Worm (Caenorhabditis elegans): ENCODE results near the gene gpa-12.

The gpa-12 gene

ce11 chrX:9291345-9291744 lies 48.0 kb downstream of the gpa-12 start, which contains the start of gene B0416.3:
TSS of gene B0416.3 (plus strand) at chrX:9291645.
- TF ChIP-seq sox-2 (GFP tag; IDR thresholded peaks at IDR 0.05) (no peak), C08G9.2 (tag; optimal IDR thresholded peaks at IDR 0.05) (no peak), nhr-11 (tag; optimal IDR thresholded peaks at IDR 0.05) (no peak)

ce11 chrX:9295471-9295870 lies 52.1 kb downstream of the gpa-12 start:
- no peak for TF ChIP-seq pros-1 (tag; optimal IDR thresholded peaks at IDR 0.05)

DNA sequence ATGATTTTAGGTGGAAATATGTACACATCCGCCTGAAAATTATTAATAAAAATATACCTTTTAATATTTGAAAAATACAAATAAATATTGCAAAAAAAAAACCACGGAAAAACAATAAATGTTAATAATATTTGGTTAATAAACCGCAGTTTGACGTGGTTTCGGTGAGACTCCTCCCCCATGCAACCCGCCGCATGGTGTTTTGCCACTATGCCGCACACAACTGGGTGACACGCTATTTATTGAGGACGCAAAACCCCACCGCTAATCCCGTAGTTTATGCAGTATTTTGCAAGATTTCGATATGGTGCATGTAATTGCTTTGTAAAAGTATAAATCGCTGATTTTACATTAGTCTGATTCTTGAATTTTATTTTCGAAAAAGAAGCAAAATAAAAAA lies 53.2 kb downstream of the gpa-12 start, which contains the start of gene gly-13:
TSS of gene gly-13 (minus strand) at position 32 of the 400 bp plus-strand sequence.
- peak; percentile 57 for TF ChIP-seq ceh-31 (tag; optimal IDR thresholded peaks at IDR 0.05)
- peak; percentile 61 for TF ChIP-seq zip-5 (tag; optimal IDR thresholded peaks at IDR 0.05)
- TF ChIP-seq ceh-14 (tag; optimal IDR thresholded peaks at IDR 0.05) = peak; percentile 63
- peak; percentile 22 for TF ChIP-seq T23F11.4 (GFP tag; optimal IDR thresholded peaks at IDR 0.05)
- peak; percentile 19 for TF ChIP-seq ceh-24 (tag; optimal IDR thresholded peaks at IDR 0.05)
- TF ChIP-seq C38D4.7 (GFP tag; optimal IDR thresholded peaks at IDR 0.05) = peak; percentile 48
- peak; percentile 63 for TF ChIP-seq che-1 (tag; optimal IDR thresholded peaks at IDR 0.05)
- no peak for TF ChIP-seq nhr-11 (tag; optimal IDR thresholded peaks at IDR 0.05)
- TF ChIP-seq ceh-22 (tag; optimal IDR thresholded peaks at IDR 0.05) = no peak
- peak; percentile 62 for TF ChIP-seq rnt-1 (tag; optimal IDR thresholded peaks at IDR 0.05)
- TF ChIP-seq hlh-13 (GFP tag; optimal IDR thresholded peaks at IDR 0.05) = peak; percentile 48
- TF ChIP-seq sdc-2 (tag; optimal IDR thresholded peaks at IDR 0.05) = no peak
- no peak for TF ChIP-seq elt-4 (tag; optimal IDR thresholded peaks at IDR 0.05)
- peak; percentile 39 for TF ChIP-seq npax-4 (tag; optimal IDR thresholded peaks at IDR 0.05)
- no peak for TF ChIP-seq pag-3 (tag; optimal IDR thresholded peaks at IDR 0.05; ENCODE audit: borderline replicate concordance)
- TF ChIP-seq dve-1 (tag; optimal IDR thresholded peaks at IDR 0.05) = peak; percentile 2
- peak; percentile 43 for TF ChIP-seq ztf-16 (tag; optimal IDR thresholded peaks at IDR 0.05)
- TF ChIP-seq odd-2 (tag; optimal IDR thresholded peaks at IDR 0.05) = peak; percentile 58
- TF ChIP-seq ahr-1 (tag; optimal IDR thresholded peaks at IDR 0.05) = peak; percentile 9
- TF ChIP-seq tbx-2 (tag; optimal IDR thresholded peaks at IDR 0.05) = peak; percentile 76
- no peak for TF ChIP-seq pax-1 (tag; optimal IDR thresholded peaks at IDR 0.05)
- TF ChIP-seq hlh-30 (tag; optimal IDR thresholded peaks at IDR 0.05; ENCODE audit: insufficient read depth) = no peak
- peak; percentile 40 for TF ChIP-seq ceh-34 (tag; optimal IDR thresholded peaks at IDR 0.05)
- peak; percentile 68 for TF ChIP-seq nfya-1 (tag; optimal IDR thresholded peaks at IDR 0.05)
- no peak for TF ChIP-seq ceh-30 (tag; optimal IDR thresholded peaks at IDR 0.05)
- TF ChIP-seq hlh-6 (tag; optimal IDR thresholded peaks at IDR 0.05) = no peak
- TF ChIP-seq sox-2 (GFP tag; IDR thresholded peaks at IDR 0.05) = no peak
- no peak for TF ChIP-seq C08G9.2 (tag; optimal IDR thresholded peaks at IDR 0.05)
- TF ChIP-seq fax-1 (tag; optimal IDR thresholded peaks at IDR 0.05) = peak; percentile 76
- peak; percentile 46 for TF ChIP-seq lin-11 (tag; optimal IDR thresholded peaks at IDR 0.05)
- peak; percentile 20 for TF ChIP-seq ets-4 (tag; optimal IDR thresholded peaks at IDR 0.05)
- no peak for TF ChIP-seq ceh-45 (GFP tag; IDR thresholded peaks at IDR 0.05)
- no peak for TF ChIP-seq ceh-18 (tag; optimal IDR thresholded peaks at IDR 0.05)
- TF ChIP-seq eyg-1 (tag; optimal IDR thresholded peaks at IDR 0.05) = no peak
- peak; percentile 30 for TF ChIP-seq Y22D7AL.16 (tag; optimal IDR thresholded peaks at IDR 0.05)
- peak; percentile 56 for TF ChIP-seq pat-9 (tag; optimal IDR thresholded peaks at IDR 0.05)
- TF ChIP-seq unc-3 (GFP tag; conservative IDR thresholded peaks at IDR 0.05) = no peak
- peak; percentile 42 for TF ChIP-seq unc-3 (tag; optimal IDR thresholded peaks at IDR 0.05)
- peak; percentile 70 for TF ChIP-seq sox-4 (tag; optimal IDR thresholded peaks at IDR 0.05)
- TF ChIP-seq pha-2 (tag; optimal IDR thresholded peaks at IDR 0.05) = peak; percentile 55
- TF ChIP-seq pros-1 (tag; optimal IDR thresholded peaks at IDR 0.05) = no peak
- no peak for TF ChIP-seq fkh-10 (GFP tag; optimal IDR thresholded peaks at IDR 0.05)
- peak; percentile 56 for TF ChIP-seq hlh-15 (tag; optimal IDR thresholded peaks at IDR 0.05)
- TF ChIP-seq ama-1 (optimal IDR thresholded peaks at IDR 0.05) = no peak
- TF ChIP-seq pqm-1 (tag; optimal IDR thresholded peaks at IDR 0.05) = no peak
- peak; percentile 80 for TF ChIP-seq ceh-19 (GFP tag; optimal IDR thresholded peaks at IDR 0.05)
- peak; percentile 51 for TF ChIP-seq ceh-6 (GFP tag; optimal IDR thresholded peaks at IDR 0.05)
- peak; percentile 60 for TF ChIP-seq unc-86 (tag; optimal IDR thresholded peaks at IDR 0.05)
- TF ChIP-seq F13H6.1 (tag; optimal IDR thresholded peaks at IDR 0.05) = peak; percentile 37

Data from whole organism, late embryonic.